Fruit fly (Drosophila melanogaster): ENCODE data around the gene Pfdn1.

- TF ChIP-seq usp (GFP tag; optimal IDR thresholded peaks at IDR 0.05) (no peak), Dll (optimal IDR thresholded peaks at IDR 0.05) (no peak), psq (optimal IDR thresholded peaks at IDR 0.05) (no peak)
Observed at dm6 chr2L:6068544-6069251, at the start of gene Pfdn1, which contains the start of gene CG9150.
